Worm (Caenorhabditis elegans): ENCODE measurements around the gene str-172.

Gene str-172

DNA sequence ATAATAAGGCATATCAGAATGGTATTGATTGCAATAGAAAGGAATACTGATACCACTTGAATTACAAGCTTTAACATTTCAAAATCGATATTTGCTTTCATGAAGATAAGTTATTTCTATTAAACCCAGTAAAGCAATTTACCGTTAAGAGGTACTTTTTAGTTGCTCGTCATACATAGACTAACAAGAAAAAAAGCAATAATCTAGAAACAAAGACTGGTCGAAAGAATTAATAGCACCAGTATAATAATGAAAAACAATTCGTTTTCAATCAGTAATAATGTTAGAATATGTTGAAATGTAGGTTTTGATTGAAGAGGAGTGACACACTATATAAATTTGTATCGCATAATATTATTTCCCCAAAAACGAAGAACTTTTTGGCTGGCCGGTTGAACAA lies 3.0 kb upstream of the str-172 start, which contains the start of gene str-175:
Gene str-175 (minus strand): TSS at position 101 of the 400 bp plus-strand sequence.
- TF ChIP-seq ceh-63 (GFP tag; optimal IDR thresholded peaks at IDR 0.05), result no peak
- no peak for TF ChIP-seq unc-62 (GFP tag; optimal IDR thresholded peaks at IDR 0.05)
- no peak for TF ChIP-seq sup-37 (GFP tag; optimal IDR thresholded peaks at IDR 0.05)
- TF ChIP-seq lin-35 (GFP tag; optimal IDR thresholded peaks at IDR 0.05), result no peak

DNA sequence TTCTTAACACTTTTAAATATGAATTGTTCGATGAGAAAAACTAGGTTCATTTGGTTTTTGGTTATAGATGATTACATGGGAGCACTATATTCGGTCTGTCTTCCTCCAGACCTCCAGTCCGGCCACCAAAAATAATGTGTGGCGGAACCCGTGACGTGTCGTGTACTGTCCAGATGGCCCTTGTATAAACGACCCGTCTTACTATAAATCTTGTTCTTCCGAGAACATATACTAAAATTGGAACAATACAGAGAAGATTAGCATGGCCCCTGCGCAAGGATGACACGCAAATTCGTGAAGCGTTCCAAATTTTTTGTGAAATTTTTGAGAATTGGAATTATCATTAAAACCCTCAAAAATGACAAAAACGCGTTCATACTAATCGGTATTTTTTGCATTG lies 911 bp downstream of the str-172 start:
- no peak for TF ChIP-seq sptf-1 (tag; optimal IDR thresholded peaks at IDR 0.05)
- TF ChIP-seq mab-9 (GFP tag; IDR thresholded peaks at IDR 0.05), result no peak
- no peak for TF ChIP-seq sup-37 (GFP tag; optimal IDR thresholded peaks at IDR 0.05)
- no peak for TF ChIP-seq lin-35 (GFP tag; optimal IDR thresholded peaks at IDR 0.05)
- TF ChIP-seq nhr-76 (tag; optimal IDR thresholded peaks at IDR 0.05), result no peak
- no peak for TF ChIP-seq ztf-11 (tag; optimal IDR thresholded peaks at IDR 0.05)
- no peak for TF ChIP-seq lir-3 (tag; optimal IDR thresholded peaks at IDR 0.05; ENCODE audit: poor library complexity)
- no peak for TF ChIP-seq nhr-47 (tag; optimal IDR thresholded peaks at IDR 0.05)
- no peak for TF ChIP-seq vab-15 (tag; optimal IDR thresholded peaks at IDR 0.05)
- no peak for TF ChIP-seq nhr-85 (tag)
- no peak for TF ChIP-seq ceh-82 (tag; optimal IDR thresholded peaks at IDR 0.05)
- TF ChIP-seq nhr-71 (tag; optimal IDR thresholded peaks at IDR 0.05), result no peak

- TF ChIP-seq snu-23 (GFP tag; optimal IDR thresholded peaks at IDR 0.05) (no peak), unc-62 (GFP tag; optimal IDR thresholded peaks at IDR 0.05) (no peak), dpl-1 (GFP tag; optimal IDR thresholded peaks at IDR 0.05) (no peak), zip-4 (GFP tag; optimal IDR thresholded peaks at IDR 0.05) (no peak), pag-3 (tag; optimal IDR thresholded peaks at IDR 0.05; ENCODE audit: borderline replicate concordance, insufficient read depth) (no peak), lin-14 (GFP tag; optimal IDR thresholded peaks at IDR 0.05) (no peak), isw-1 (GFP tag; IDR thresholded peaks at IDR 0.05) (no peak), lsy-2 (tag; optimal IDR thresholded peaks at IDR 0.05) (no peak), nhr-12 (tag; optimal IDR thresholded peaks at IDR 0.05) (no peak)
Observed at ce11 chrIV:4864524-4864923, 3.0 kb downstream of the str-172 start.

- TF ChIP-seq unc-62 (GFP tag; optimal IDR thresholded peaks at IDR 0.05), result no peak
- no peak for TF ChIP-seq elt-2 (tag; optimal IDR thresholded peaks at IDR 0.05)
- TF ChIP-seq snu-23 (GFP tag; optimal IDR thresholded peaks at IDR 0.05), result no peak
- TF ChIP-seq ceh-88 (GFP tag; IDR thresholded peaks at IDR 0.05), result no peak
- no peak for TF ChIP-seq ztf-4 (tag; optimal IDR thresholded peaks at IDR 0.05)
- TF ChIP-seq nhr-77 (tag; optimal IDR thresholded peaks at IDR 0.05), result no peak
- TF ChIP-seq ces-1 (GFP tag; optimal IDR thresholded peaks at IDR 0.05), result no peak
Observed at ce11 chrIV:4861449-4861848, 6.1 kb downstream of the str-172 start, which contains the start of the genes Y17G9A.4 and str-173. Gene Y17G9A.4, minus strand, starts transcription at chrIV:4861549. Gene str-173, plus strand, starts transcription at chrIV:4861773.

DNA sequence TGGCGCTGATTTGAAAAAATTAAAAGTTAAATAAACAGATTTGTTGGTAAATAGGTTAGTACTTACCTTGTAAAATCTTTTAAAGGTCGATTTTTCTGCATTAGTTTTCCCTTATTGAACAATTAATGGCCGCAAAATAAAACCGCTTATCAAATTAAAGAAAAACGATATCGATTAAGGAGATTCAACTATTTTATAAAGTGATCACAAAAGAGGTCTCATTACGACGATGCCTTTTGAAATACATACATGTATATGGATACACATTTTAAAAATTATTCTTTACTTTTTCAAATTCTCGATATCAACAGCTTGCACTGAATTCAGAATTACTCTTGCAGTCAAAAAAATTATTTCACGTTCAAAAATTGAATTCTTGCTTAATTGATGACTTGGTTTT lies 8.9 kb downstream of the str-172 start, which contains the start of gene Y17G9A.3:
Gene Y17G9A.3 (minus strand): TSS at position 101 of the 400 bp plus-strand sequence.
- no peak for TF ChIP-seq efl-3 (GFP tag; optimal IDR thresholded peaks at IDR 0.05)
- TF ChIP-seq ets-5 (GFP tag; IDR thresholded peaks at IDR 0.05), result no peak
- no peak for TF ChIP-seq blmp-1 (tag; optimal IDR thresholded peaks at IDR 0.05)
- no peak for TF ChIP-seq mdl-1 (tag; optimal IDR thresholded peaks at IDR 0.05)
- TF ChIP-seq lir-3 (tag; optimal IDR thresholded peaks at IDR 0.05; ENCODE audit: poor library complexity), result no peak

DNA sequence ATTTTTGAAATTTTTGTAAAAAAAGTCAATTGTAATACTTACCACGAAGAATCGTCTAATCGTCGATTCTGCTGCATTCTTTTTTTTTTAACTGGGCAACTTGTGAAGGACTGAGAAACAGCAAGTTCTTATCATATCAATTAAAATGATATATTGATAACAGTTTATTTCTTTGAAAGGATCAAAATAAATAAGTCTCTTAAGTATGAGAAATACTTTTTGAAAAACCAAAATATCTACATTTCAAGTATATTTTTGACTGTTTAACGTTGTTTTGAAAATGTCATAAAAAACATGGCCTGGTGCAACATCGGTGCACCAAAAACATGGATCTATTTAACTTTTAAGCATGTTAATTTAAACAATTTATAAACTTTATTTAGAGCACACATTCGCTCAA lies 11.3 kb downstream of the str-172 start, which contains the start of gene Y17G9A.2:
Gene Y17G9A.2 (minus strand): TSS at position 101 of the 400 bp plus-strand sequence.
- TF ChIP-seq mep-1 (tag; optimal IDR thresholded peaks at IDR 0.05) (no peak), elt-3 (tag; optimal IDR thresholded peaks at IDR 0.05) (peak in 1 of 6 experiments; percentile 21)

Measured in whole organism, L1 larva.